Fruit fly (Drosophila melanogaster): ENCODE data around the gene Tim17a2.

DNA sequence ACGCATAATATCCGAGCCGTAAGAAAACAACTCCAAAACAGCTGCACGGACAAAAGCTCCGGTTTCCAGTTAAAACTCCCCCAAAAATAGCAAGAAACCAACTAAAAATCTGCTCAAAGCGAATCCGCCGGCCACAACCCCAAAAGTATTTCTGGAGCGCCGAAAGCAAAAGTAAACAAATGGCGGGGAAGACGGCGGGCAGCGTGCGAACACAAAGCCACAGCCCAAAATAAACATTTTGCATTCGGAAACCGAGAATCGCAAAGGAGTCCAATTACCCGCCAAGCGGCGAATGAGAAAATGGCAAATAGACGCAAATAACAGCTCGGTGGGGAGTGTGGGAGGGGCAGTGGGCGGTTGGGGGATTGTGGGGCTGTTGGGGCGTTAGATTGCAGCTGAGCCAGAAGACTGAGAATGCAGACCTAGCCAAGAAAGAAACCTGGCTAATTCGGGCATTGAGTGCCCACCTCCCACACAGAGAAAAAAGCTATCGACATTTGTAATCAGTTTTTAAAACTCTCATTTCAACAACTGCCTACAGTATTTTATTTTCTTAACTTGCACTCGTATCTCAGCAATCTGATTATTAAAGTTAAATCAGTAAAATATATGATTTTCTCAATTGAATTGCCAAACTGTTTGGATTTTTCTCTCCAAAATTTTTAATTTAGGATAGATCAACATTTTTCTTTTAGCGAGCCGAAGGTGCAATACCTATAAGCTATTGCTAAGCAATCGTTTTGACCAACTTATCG, 48.2 kb downstream of the Tim17a2 start:
- TF ChIP-seq CG8478 (optimal IDR thresholded peaks at IDR 0.05), result no peak
- no peak for TF ChIP-seq CTCF (optimal IDR thresholded peaks at IDR 0.05)

Data from S2 (cell line).